Worm (Caenorhabditis elegans) whole organism, L1 larva: ENCODE measurements around the gene D1025.1.
A peak's percentile ranks its signal among the peaks of the same experiment; 100 is the strongest.

Source experiments
- C04F5.9 ChIP-seq: sonication (generic microtip); optimal IDR thresholded peaks from 2 replicates; lab custom pipeline; 2016; ENCODE audit warnings: missing genetic modification characterization, missing compliant biosample characterization
- aha-1 ChIP-seq: fragments of 150-350 bp; optimal IDR thresholded peaks from 2 replicates; lab custom pipeline; 2014; ENCODE audit warnings: missing biosample characterization, missing genetic modification characterization
- blmp-1 ChIP-seq: fragments of 150-350 bp; optimal IDR thresholded peaks from 2 replicates; lab custom pipeline; 2014; ENCODE audit warnings: missing biosample characterization, missing genetic modification characterization
- ceh-82 ChIP-seq, 3 experiments: fragments of 150-350 bp in 1 of 3; sonication (generic microtip) in 2 of 3; optimal IDR thresholded peaks; 2 replicates each; lab custom pipeline; 2014 to 2017; ENCODE audit warnings: missing biosample characterization in 3 of 3, missing genetic modification characterization in 3 of 3
- ceh-90 ChIP-seq: sonication (generic microtip); optimal IDR thresholded peaks from 2 replicates; lab custom pipeline; 2016; ENCODE audit warnings: missing genetic modification characterization, missing compliant biosample characterization
- dpl-1 ChIP-seq, 3 experiments: fragments of 150-350 bp in 2 of 3; sonication (generic microtip) in 1 of 3; optimal IDR thresholded peaks; 2 replicates each; lab custom pipeline; 2014 to 2017; ENCODE audit warnings: missing biosample characterization in 3 of 3, missing genetic modification characterization in 3 of 3, missing genetic modification reagents in 3 of 3
- efl-3 ChIP-seq: fragments of 200-800 bp; sonication (Bioruptor generic); optimal IDR thresholded peaks from 2 replicates; lab custom pipeline; 2018; ENCODE audit warnings: mild to moderate bottlenecking, missing genetic modification characterization, missing compliant biosample characterization
- egl-27 ChIP-seq, 2 experiments: fragments of 150-350 bp in 1 of 2; sonication (generic microtip); optimal IDR thresholded peaks; 3 replicates each; lab custom pipeline; 2017 to 2018; ENCODE audit warnings: missing biosample characterization in 2 of 2, missing genetic modification characterization in 2 of 2, missing genetic modification reagents in 2 of 2
- elt-2 ChIP-seq: sonication (generic microtip); optimal IDR thresholded peaks from 2 replicates; lab custom pipeline; 2016; ENCODE audit warnings: missing genetic modification characterization, mild to moderate bottlenecking, inconsistent platforms, missing compliant biosample characterization, missing genetic modification reagents
- ets-5 ChIP-seq: fragments of 200-800 bp; sonication (Bioruptor generic); IDR thresholded peaks from 2 replicates; pipeline ENCODE4 v1.3.6; 2022; ENCODE audit warnings: missing genetic modification characterization, missing compliant biosample characterization
- fkh-8 ChIP-seq: sonication (generic microtip); optimal IDR thresholded peaks from 2 replicates; lab custom pipeline; 2016; ENCODE audit warnings: mild to moderate bottlenecking, missing genetic modification characterization, missing compliant biosample characterization
- grh-1 ChIP-seq: fragments of 200-800 bp; sonication (Bioruptor generic); IDR thresholded peaks from 2 replicates; pipeline ENCODE4 v1.3.6; 2022; ENCODE audit warnings: missing genetic modification reagents, missing genetic modification characterization, missing compliant biosample characterization
- hlh-17 ChIP-seq: fragments of 200-800 bp; sonication (Bioruptor generic); optimal IDR thresholded peaks from 2 replicates; lab custom pipeline; 2018; ENCODE audit warnings: missing genetic modification characterization, mild to moderate bottlenecking, missing compliant biosample characterization, moderate library complexity, borderline replicate concordance
- irx-1 ChIP-seq: sonication (generic microtip); optimal IDR thresholded peaks from 2 replicates; lab custom pipeline; 2016; ENCODE audit warnings: missing genetic modification characterization, missing compliant biosample characterization
- isw-1 ChIP-seq: fragments of 200-800 bp; sonication (Bioruptor generic); IDR thresholded peaks from 2 replicates; pipeline ENCODE4 v1.3.6; 2022; ENCODE audit warnings: missing genetic modification characterization, missing compliant biosample characterization
- jun-1 ChIP-seq: fragments of 150-350 bp; optimal IDR thresholded peaks from 2 replicates; lab custom pipeline; 2014; ENCODE audit warnings: missing biosample characterization, missing genetic modification reagents, missing genetic modification characterization
- lin-13 ChIP-seq: fragments of 150-350 bp; optimal IDR thresholded peaks from 2 replicates; lab custom pipeline; 2014; ENCODE audit warnings: missing biosample characterization, missing genetic modification reagents, missing genetic modification characterization
- lin-14 ChIP-seq: fragments of 200-800 bp; sonication (Bioruptor generic); optimal IDR thresholded peaks from 2 replicates; lab custom pipeline; 2018; ENCODE audit warnings: mild to moderate bottlenecking, missing genetic modification characterization, moderate library complexity, missing compliant biosample characterization
- lin-15B ChIP-seq: fragments of 150-350 bp; sonication (generic microtip); optimal IDR thresholded peaks from 3 replicates; lab custom pipeline; 2014; ENCODE audit warnings: missing biosample characterization, missing genetic modification characterization
- lsy-2 ChIP-seq, 2 experiments: fragments of 150-350 bp; optimal IDR thresholded peaks; 2 replicates each; lab custom pipeline; 2014; ENCODE audit warnings: missing biosample characterization in 2 of 2, missing genetic modification characterization in 2 of 2
- mdl-1 ChIP-seq, 2 experiments: fragments of 150-350 bp; optimal IDR thresholded peaks; 2 replicates each; lab custom pipeline; 2014 to 2017; ENCODE audit warnings: missing biosample characterization in 2 of 2, missing genetic modification characterization in 2 of 2, inconsistent platforms in 1 of 2
- mep-1 ChIP-seq: fragments of 150-350 bp; optimal IDR thresholded peaks from 2 replicates; lab custom pipeline; 2014; ENCODE audit warnings: missing biosample characterization, missing genetic modification characterization
- nhr-12 ChIP-seq: sonication (generic microtip); optimal IDR thresholded peaks from 2 replicates; lab custom pipeline; 2017; ENCODE audit warnings: missing biosample characterization, missing genetic modification characterization
- nhr-19 ChIP-seq: fragments of 200-800 bp; sonication (Bioruptor generic); conservative IDR thresholded peaks from 2 replicates; pipeline ENCODE4 v1.3.6; 2022; ENCODE audit warnings: missing genetic modification characterization, missing compliant biosample characterization
- nhr-20 ChIP-seq: sonication (generic microtip); optimal IDR thresholded peaks from 2 replicates; lab custom pipeline; 2016; ENCODE audit warnings: mild to moderate bottlenecking, missing genetic modification characterization, missing compliant biosample characterization
- nhr-237 ChIP-seq: fragments of 150-350 bp; optimal IDR thresholded peaks from 2 replicates; lab custom pipeline; 2014; ENCODE audit warnings: missing biosample characterization, missing genetic modification characterization
- nhr-28 ChIP-seq: fragments of 150-350 bp; optimal IDR thresholded peaks from 2 replicates; lab custom pipeline; 2014; ENCODE audit warnings: missing biosample characterization, missing genetic modification characterization
- nhr-47 ChIP-seq: sonication (generic microtip); optimal IDR thresholded peaks from 2 replicates; lab custom pipeline; 2016; ENCODE audit warnings: mild to moderate bottlenecking, missing genetic modification characterization, moderate library complexity, missing compliant biosample characterization
- nhr-71 ChIP-seq: sonication (generic microtip); optimal IDR thresholded peaks from 2 replicates; lab custom pipeline; 2016; ENCODE audit warnings: mild to moderate bottlenecking, missing genetic modification characterization, moderate library complexity, missing compliant biosample characterization
- nhr-84 ChIP-seq: sonication (generic microtip); optimal IDR thresholded peaks from 2 replicates; lab custom pipeline; 2017; ENCODE audit warnings: missing biosample characterization, missing genetic modification characterization
- nhr-85 ChIP-seq: sonication (generic microtip); peaks from one replicate; lab custom pipeline; 2016; ENCODE audit warnings: missing genetic modification characterization, inconsistent platforms, missing compliant biosample characterization
- pqm-1 ChIP-seq: sonication (generic microtip); optimal IDR thresholded peaks from 3 replicates; lab custom pipeline; 2017; ENCODE audit warnings: missing biosample characterization, missing genetic modification characterization
- rnt-1 ChIP-seq: sonication (generic microtip); optimal IDR thresholded peaks from 2 replicates; lab custom pipeline; 2016; ENCODE audit warnings: mild to moderate bottlenecking, missing genetic modification characterization, moderate library complexity, missing compliant biosample characterization
- skn-1 ChIP-seq: fragments of 150-350 bp; optimal IDR thresholded peaks from 2 replicates; lab custom pipeline; 2014; ENCODE audit warnings: missing biosample characterization, missing genetic modification characterization
- swsn-7 ChIP-seq: sonication (generic microtip); optimal IDR thresholded peaks from 2 replicates; lab custom pipeline; 2016; ENCODE audit warnings: missing genetic modification characterization, missing compliant biosample characterization
- tlp-1 ChIP-seq: fragments of 150-350 bp; optimal IDR thresholded peaks from 2 replicates; lab custom pipeline; 2014; ENCODE audit warnings: missing biosample characterization, missing genetic modification characterization
- unc-130 ChIP-seq: fragments of 150-350 bp; optimal IDR thresholded peaks from 2 replicates; lab custom pipeline; 2017; ENCODE audit warnings: missing biosample characterization, missing genetic modification characterization, inconsistent platforms
- vab-15 ChIP-seq: sonication (generic microtip); optimal IDR thresholded peaks from 2 replicates; lab custom pipeline; 2017; ENCODE audit warnings: missing genotype, mild to moderate bottlenecking, missing genetic modification characterization, missing compliant biosample characterization
- zip-4 ChIP-seq: fragments of 200-800 bp; sonication (Bioruptor generic); optimal IDR thresholded peaks from 2 replicates; lab custom pipeline; 2018; ENCODE audit warnings: mild to moderate bottlenecking, missing genetic modification characterization, moderate library complexity, missing compliant biosample characterization
- ztf-11 ChIP-seq, 2 experiments: sonication (generic microtip); optimal IDR thresholded peaks; 2 replicates each; lab custom pipeline; 2016 to 2017; ENCODE audit warnings: missing genetic modification characterization in 2 of 2, missing biosample characterization in 1 of 2, missing compliant biosample characterization in 1 of 2
- ztf-4 ChIP-seq: fragments of 150-350 bp; optimal IDR thresholded peaks from 2 replicates; lab custom pipeline; 2014; ENCODE audit warnings: missing biosample characterization, missing genetic modification characterization

The D1025.1 gene

DNA sequence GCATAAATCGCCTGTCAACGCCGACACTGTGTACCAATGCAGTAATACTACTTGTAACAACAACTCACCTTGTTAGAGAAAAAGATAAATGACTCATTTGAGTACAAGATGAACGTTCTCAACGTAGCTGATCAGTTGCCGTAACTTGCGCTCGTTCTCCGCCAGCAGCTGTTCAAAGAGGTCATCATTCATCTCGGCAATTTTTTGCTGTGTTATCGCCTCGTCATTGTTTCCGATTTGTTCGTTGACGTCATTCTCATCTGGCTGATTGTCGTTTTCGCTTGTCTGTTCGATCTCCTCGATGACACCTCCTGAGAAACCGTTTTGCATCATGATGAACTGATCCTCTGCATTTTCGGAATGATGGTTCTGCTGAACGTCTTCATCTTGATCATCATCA lies 17.3 kb upstream of the D1025.1 start:
- TF ChIP-seq efl-3, result no peak
- peak; percentile 47 for TF ChIP-seq lin-14 (GFP tag; lab: Kevin White, UChicago)
- no peak for TF ChIP-seq nhr-28
- TF ChIP-seq tlp-1 (tag; lab: Kevin White, UChicago), result no peak
- no peak for TF ChIP-seq ztf-4 (tag; lab: Kevin White, UChicago)
- TF ChIP-seq ceh-90 (tag; lab: Kevin White, UChicago), result no peak
- TF ChIP-seq mep-1 (tag; lab: Kevin White, UChicago), result no peak
- TF ChIP-seq nhr-71 (tag; lab: Kevin White, UChicago), result peak; percentile 34
- peak; percentile 28 for TF ChIP-seq rnt-1 (tag; lab: Kevin White, UChicago)
- TF ChIP-seq blmp-1 (tag; lab: Kevin White, UChicago), result peak; percentile 40
- TF ChIP-seq, all 84 proteins: peak for 4

DNA sequence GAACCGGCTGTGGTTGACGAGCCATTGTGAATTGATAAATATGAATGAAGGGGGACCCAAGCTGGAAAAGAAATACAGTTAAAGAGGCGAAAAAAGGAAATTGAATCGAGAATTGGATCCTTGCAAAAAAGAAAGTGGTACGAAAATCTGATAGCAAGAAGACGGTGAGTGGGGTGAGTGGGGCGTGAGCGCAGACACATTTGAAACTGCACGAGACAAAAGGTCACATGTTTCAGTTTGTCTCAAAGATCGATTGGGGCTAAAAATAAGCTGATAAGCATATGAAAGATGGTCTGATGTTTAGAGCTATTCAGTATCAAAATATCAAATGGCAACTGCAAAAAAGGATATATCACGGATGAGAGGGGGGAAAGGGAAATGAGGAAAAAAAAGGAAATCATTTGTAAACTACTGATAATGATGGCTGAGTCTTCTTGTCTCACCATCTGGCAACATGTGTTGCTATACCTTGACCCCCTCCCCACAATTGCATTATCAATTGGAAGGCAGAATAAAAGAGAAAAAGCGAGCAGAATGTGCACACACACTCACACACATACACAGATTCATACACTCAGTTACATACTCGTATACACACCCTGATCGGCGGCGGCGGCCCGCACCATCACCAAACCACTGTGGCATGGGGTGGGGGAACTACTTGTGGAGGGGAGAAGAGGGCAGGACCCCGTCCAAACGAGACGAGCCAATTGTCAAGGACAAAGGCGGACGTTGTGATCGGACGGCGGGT lies 16.6 kb upstream of the D1025.1 start, which contains the start of gene M163.1:
Gene M163.1, minus strand, starts transcription at position 25 of the 751 bp plus-strand sequence.
- peak; percentile 53 for TF ChIP-seq lin-14 (GFP tag; lab: Kevin White, UChicago)
- no peak for TF ChIP-seq ets-5 (GFP tag; lab: Robert Waterston, UW)
- peak in 1 of 2 experiments; percentile 30 for TF ChIP-seq ztf-11 (tag; optimal IDR thresholded peaks at IDR 0.05; lab: Kevin White, UChicago)
- peak; percentile 31 for TF ChIP-seq elt-2
- TF ChIP-seq irx-1 (tag; lab: Kevin White, UChicago), result no peak
- peak; percentile 73 for TF ChIP-seq nhr-85
- TF ChIP-seq nhr-71 (tag; lab: Kevin White, UChicago), result peak; percentile 52
- peak; percentile 37 for TF ChIP-seq nhr-19 (GFP tag; lab: Robert Waterston, UW)
- no peak for TF ChIP-seq fkh-8 (tag; lab: Kevin White, UChicago)
- TF ChIP-seq nhr-20 (tag; lab: Kevin White, UChicago), result peak; percentile 52
- TF ChIP-seq rnt-1 (tag; lab: Kevin White, UChicago), result peak; percentile 22
- TF ChIP-seq unc-130 (tag; lab: Kevin White, UChicago), result peak; percentile 3
- 0 out of 2 replicates have a peak, but pooled peaks have one; percentile 13 for TF ChIP-seq grh-1

DNA sequence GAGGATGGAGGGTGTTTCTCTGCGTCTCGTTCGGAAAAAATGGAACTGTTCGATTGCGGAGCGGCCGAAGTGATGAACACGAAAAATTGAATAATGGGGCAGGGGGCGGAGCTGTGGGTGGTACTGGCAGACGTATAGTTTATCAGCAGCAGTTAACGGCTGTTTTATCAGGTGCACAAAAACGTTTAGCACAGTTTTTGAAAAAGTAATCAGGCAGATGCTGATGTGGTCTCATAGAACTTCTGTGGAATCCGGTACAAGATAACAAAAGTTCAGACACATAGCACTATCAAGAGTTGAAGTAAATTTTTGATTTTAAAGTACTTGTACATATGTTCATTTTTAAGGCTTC lies 16.0 kb upstream of the D1025.1 start:
- TF ChIP-seq hlh-17 (GFP tag; lab: Kevin White, UChicago), result no peak
- no peak for TF ChIP-seq unc-130 (tag; lab: Kevin White, UChicago)
- TF ChIP-seq nhr-84 (tag; lab: Kevin White, UChicago), result no peak
- TF ChIP-seq lin-15B (tag; lab: Kevin White, UChicago), result no peak
- no peak for TF ChIP-seq lin-13 (GFP tag; lab: Kevin White, UChicago)
- no peak for TF ChIP-seq zip-4 (GFP tag; lab: Kevin White, UChicago)
- peak; percentile 30 for TF ChIP-seq elt-2
- no peak for TF ChIP-seq isw-1 (GFP tag; lab: Robert Waterston, UW)
- TF ChIP-seq nhr-71 (tag; lab: Kevin White, UChicago), result no peak

DNA sequence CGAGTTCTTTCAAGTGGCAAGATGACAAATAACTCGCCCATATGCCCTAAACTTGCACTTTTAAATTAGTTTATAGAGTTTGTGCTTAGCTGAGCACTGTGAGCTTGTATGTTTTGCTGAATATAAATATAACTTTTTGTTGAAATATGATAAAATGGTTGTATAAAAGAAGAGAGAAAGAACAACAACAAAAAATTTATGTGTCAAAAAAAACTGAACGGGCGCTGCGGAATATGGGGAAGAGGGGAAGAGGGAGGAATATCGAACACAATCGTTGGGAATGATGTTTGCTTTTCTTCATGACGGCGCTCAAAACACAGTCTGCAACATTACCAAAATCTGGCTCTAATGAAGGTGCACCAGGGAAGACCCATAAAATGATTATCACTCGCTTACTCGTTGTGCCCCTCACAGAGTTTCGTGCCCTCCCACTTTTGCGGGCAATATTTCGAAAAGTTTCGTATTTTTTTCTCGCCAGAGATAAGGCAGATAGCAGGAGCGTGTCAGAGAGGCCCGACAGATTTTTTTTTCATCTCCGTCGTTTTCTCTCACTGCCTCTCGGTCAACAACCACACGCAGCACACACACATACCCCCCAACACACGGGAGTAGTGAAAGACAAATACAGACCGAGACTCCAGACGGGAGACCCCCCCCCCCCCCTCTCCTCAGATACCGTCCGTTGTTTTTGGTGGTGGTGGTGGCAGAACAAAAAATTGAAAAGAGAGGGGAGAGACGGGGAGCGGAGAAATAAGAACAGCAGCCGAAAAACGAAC lies 14.8 kb upstream of the D1025.1 start:
- TF ChIP-seq skn-1 (tag; lab: Kevin White, UChicago) (peak; percentile 17), irx-1 (tag; lab: Kevin White, UChicago) (peak; percentile 35), tlp-1 (tag; lab: Kevin White, UChicago) (no peak), elt-2 (peak; percentile 91), vab-15 (tag; lab: Kevin White, UChicago) (no peak), mdl-1 (tag; optimal IDR thresholded peaks at IDR 0.05; lab: Kevin White, UChicago) (peak in 1 of 2 experiments; percentile 64), ceh-82 (tag; optimal IDR thresholded peaks at IDR 0.05; lab: Kevin White, UChicago) (peak in 2 of 3 experiments; percentile 22 to 28), unc-130 (tag; lab: Kevin White, UChicago) (no peak), pqm-1 (tag; lab: Kevin White, UChicago) (peak; percentile 57), jun-1 (tag; lab: Kevin White, UChicago) (peak; percentile 7), nhr-47 (peak; percentile 39), hlh-17 (GFP tag; lab: Kevin White, UChicago) (no peak), nhr-71 (tag; lab: Kevin White, UChicago) (peak; percentile 82), nhr-237 (tag; lab: Kevin White, UChicago) (peak; percentile 54), nhr-12 (tag; lab: Kevin White, UChicago) (no peak), nhr-19 (GFP tag; lab: Robert Waterston, UW) (peak; percentile 73), lsy-2 (tag; optimal IDR thresholded peaks at IDR 0.05; lab: Kevin White, UChicago) (peak; percentile 14 to 42), egl-27 (tag; optimal IDR thresholded peaks at IDR 0.05; lab: Kevin White, UChicago) (peak; percentile 30 to 51), rnt-1 (tag; lab: Kevin White, UChicago) (peak; percentile 83), aha-1 (tag; lab: Kevin White, UChicago) (no peak), dpl-1 (GFP tag; optimal IDR thresholded peaks at IDR 0.05; lab: Kevin White, UChicago) (peak in 1 of 3 experiments; percentile 10), C04F5.9 (tag; lab: Kevin White, UChicago) (no peak), swsn-7 (tag; lab: Kevin White, UChicago) (peak; percentile 57)
